Worm (Caenorhabditis elegans) whole organism, early embryonic: ENCODE results near the gene sre-55.

Experiments
- B0310.2 ChIP-seq: sonication (generic microtip); optimal IDR thresholded peaks from 2 replicates; lab custom pipeline; 2016; ENCODE audit warnings: mild to moderate bottlenecking, missing genetic modification characterization, missing compliant biosample characterization
- F13C5.2 ChIP-seq: sonication (generic microtip); optimal IDR thresholded peaks from 2 replicates; lab custom pipeline; 2017; ENCODE audit warnings: mild to moderate bottlenecking, missing genetic modification characterization, inconsistent platforms, missing compliant biosample characterization
- aly-1 ChIP-seq: sonication (generic microtip); optimal IDR thresholded peaks from 2 replicates; lab custom pipeline; 2016; ENCODE audit warnings: missing genetic modification characterization, missing compliant biosample characterization
- ama-1 ChIP-seq: fragments of 150-350 bp; optimal IDR thresholded peaks from 2 replicates; lab custom pipeline; 2014
- ceh-13 ChIP-seq: fragments of 200-800 bp; sonication (Bioruptor generic); optimal IDR thresholded peaks from 2 replicates; lab custom pipeline; 2018; ENCODE audit warnings: mild to moderate bottlenecking, missing genetic modification characterization, missing compliant biosample characterization
- ceh-36 ChIP-seq: sonication (generic microtip); optimal IDR thresholded peaks from 2 replicates; lab custom pipeline; 2016; ENCODE audit warnings: missing genetic modification characterization, inconsistent platforms, missing compliant biosample characterization
- ets-7 ChIP-seq: sonication (generic microtip); optimal IDR thresholded peaks from 2 replicates; lab custom pipeline; 2016; ENCODE audit warnings: missing genotype, missing genetic modification characterization, missing compliant biosample characterization
- flt-1 ChIP-seq: fragments of 200-800 bp; sonication (Bioruptor generic); IDR thresholded peaks from 2 replicates; pipeline ENCODE4 v1.3.6; 2022; ENCODE audit warnings: missing genetic modification characterization, missing compliant biosample characterization
- hmbx-1 ChIP-seq: sonication (generic microtip); optimal IDR thresholded peaks from 2 replicates; lab custom pipeline; 2016; ENCODE audit warnings: mild to moderate bottlenecking, missing genetic modification characterization, missing compliant biosample characterization
- hmg-4 ChIP-seq: fragments of 200-800 bp; sonication (Bioruptor generic); optimal IDR thresholded peaks from 2 replicates; lab custom pipeline; 2018; ENCODE audit warnings: mild to moderate bottlenecking, missing genetic modification characterization, missing compliant biosample characterization
- hnd-1 ChIP-seq: sonication (generic microtip); optimal IDR thresholded peaks from 2 replicates; lab custom pipeline; 2016; ENCODE audit warnings: missing genetic modification characterization, missing compliant biosample characterization
- pes-1 ChIP-seq: fragments of 200-800 bp; sonication (Bioruptor generic); IDR thresholded peaks from 2 replicates; pipeline ENCODE4 v1.3.6; 2022; ENCODE audit warnings: missing genetic modification reagents, missing genetic modification characterization, missing compliant biosample characterization
- scrt-1 ChIP-seq: fragments of 200-800 bp; sonication (Bioruptor generic); IDR thresholded peaks from 2 replicates; pipeline ENCODE4 v1.3.6; 2022; ENCODE audit warnings: missing genetic modification characterization, missing compliant biosample characterization
- sea-1 ChIP-seq: fragments of 200-800 bp; sonication (Bioruptor generic); conservative IDR thresholded peaks from 2 replicates; pipeline ENCODE4 v1.3.6; 2022; ENCODE audit warnings: missing genetic modification characterization, missing compliant biosample characterization
- tbx-11 ChIP-seq: fragments of 200-800 bp; sonication (Bioruptor generic); IDR thresholded peaks from 2 replicates; pipeline ENCODE4 v1.3.6; 2022; ENCODE audit warnings: missing genetic modification characterization, missing compliant biosample characterization
- tbx-37 ChIP-seq: fragments of 200-800 bp; sonication (Bioruptor generic); conservative IDR thresholded peaks from 2 replicates; pipeline ENCODE4 v1.3.6; 2022; ENCODE audit warnings: missing genetic modification reagents, missing genetic modification characterization, missing compliant biosample characterization
- tra-4 ChIP-seq: sonication (generic microtip); optimal IDR thresholded peaks from 2 replicates; lab custom pipeline; 2017; ENCODE audit warnings: missing genetic modification characterization, missing compliant biosample characterization

The sre-55 gene

ce11 chrII:12335430-12335829, 6.3 kb downstream of the sre-55 start, which contains the start of gene sre-52:
sre-52 (plus strand) TSS chrII:12335730.
- TF ChIP-seq flt-1 (GFP tag; lab: Robert Waterston, UW) (no peak), aly-1 (tag; lab: Kevin White, UChicago) (no peak), ama-1 (no peak), hnd-1 (no peak), ceh-36 (tag; lab: Kevin White, UChicago) (no peak), B0310.2 (no peak), F13C5.2 (tag; lab: Kevin White, UChicago) (no peak), tbx-11 (no peak), tra-4 (no peak), pes-1 (GFP tag; lab: Robert Waterston, UW) (no peak), hmbx-1 (tag; lab: Kevin White, UChicago) (no peak), sea-1 (GFP tag; lab: Robert Waterston, UW) (no peak), ets-7 (tag; lab: Kevin White, UChicago) (no peak), hmg-4 (GFP tag; lab: Kevin White, UChicago) (no peak), ceh-13 (GFP tag; lab: Kevin White, UChicago) (no peak), scrt-1 (GFP tag; lab: Robert Waterston, UW) (no peak)

- TF ChIP-seq F13C5.2 (tag; lab: Kevin White, UChicago) (peak; percentile 7), tra-4 (no peak), sea-1 (GFP tag; lab: Robert Waterston, UW) (0 out of 2 replicates have a peak, but pooled peaks have one; percentile 34)
These were observed 10.1 kb downstream of the sre-55 start for ce11 chrII:12339152-12339551.

- TF ChIP-seq F13C5.2 (tag; lab: Kevin White, UChicago) (no peak), hnd-1 (no peak), scrt-1 (GFP tag; lab: Robert Waterston, UW) (no peak), flt-1 (GFP tag; lab: Robert Waterston, UW) (no peak), tbx-11 (no peak), B0310.2 (no peak), aly-1 (tag; lab: Kevin White, UChicago) (no peak), ceh-36 (tag; lab: Kevin White, UChicago) (no peak), sea-1 (GFP tag; lab: Robert Waterston, UW) (no peak), ama-1 (no peak)
These were observed 10.6 kb downstream of the sre-55 start, which contains the start of gene sop-2 for ce11 chrII:12339644-12340043. sop-2 (plus strand) TSS chrII:12339944.

- no peak for TF ChIP-seq hmbx-1 (tag; lab: Kevin White, UChicago)
- no peak for TF ChIP-seq B0310.2
- no peak for TF ChIP-seq ets-7 (tag; lab: Kevin White, UChicago)
- TF ChIP-seq sea-1 (GFP tag; lab: Robert Waterston, UW): no peak
- TF ChIP-seq hnd-1: no peak
These were observed 12.6 kb downstream of the sre-55 start for ce11 chrII:12341566-12342223.

- TF ChIP-seq tbx-11 (no peak), pes-1 (GFP tag; lab: Robert Waterston, UW) (no peak), ets-7 (tag; lab: Kevin White, UChicago) (no peak)
These were observed 13.8 kb downstream of the sre-55 start for ce11 chrII:12342928-12343327.

ce11 chrII:12343710-12344109, 14.6 kb downstream of the sre-55 start:
- TF ChIP-seq tbx-37: no peak
- TF ChIP-seq ceh-36 (tag; lab: Kevin White, UChicago): peak; percentile 77

- TF ChIP-seq tbx-11 (no peak), hmg-4 (GFP tag; lab: Kevin White, UChicago) (no peak), flt-1 (GFP tag; lab: Robert Waterston, UW) (no peak), hmbx-1 (tag; lab: Kevin White, UChicago) (no peak), aly-1 (tag; lab: Kevin White, UChicago) (no peak), pes-1 (GFP tag; lab: Robert Waterston, UW) (0 out of 2 replicates have a peak, but pooled peaks have one; percentile 34)
These were observed 15.7 kb downstream of the sre-55 start, which contains the start of gene C44C11.6 for ce11 chrII:12344787-12345186. C44C11.6 (plus strand) TSS chrII:12344809.

ce11 chrII:12346289-12346989, 17.3 kb downstream of the sre-55 start:
- no peak for TF ChIP-seq ama-1
- TF ChIP-seq scrt-1 (GFP tag; lab: Robert Waterston, UW): no peak
- TF ChIP-seq tra-4: no peak
- no peak for TF ChIP-seq tbx-11
- no peak for TF ChIP-seq B0310.2
- no peak for TF ChIP-seq flt-1 (GFP tag; lab: Robert Waterston, UW)
- TF ChIP-seq aly-1 (tag; lab: Kevin White, UChicago): no peak
- no peak for TF ChIP-seq pes-1 (GFP tag; lab: Robert Waterston, UW)
- TF ChIP-seq ets-7 (tag; lab: Kevin White, UChicago): no peak
- no peak for TF ChIP-seq ceh-13 (GFP tag; lab: Kevin White, UChicago)
- TF ChIP-seq tbx-37: no peak
- TF ChIP-seq hmg-4 (GFP tag; lab: Kevin White, UChicago): no peak
- TF ChIP-seq ceh-36 (tag; lab: Kevin White, UChicago): no peak
- no peak for TF ChIP-seq hmbx-1 (tag; lab: Kevin White, UChicago)
- TF ChIP-seq sea-1 (GFP tag; lab: Robert Waterston, UW): no peak
- TF ChIP-seq hnd-1: no peak
- TF ChIP-seq F13C5.2 (tag; lab: Kevin White, UChicago): no peak
